Fruit fly (Drosophila melanogaster): ENCODE measurements around the gene CG7542.

CG7542 gene

dm6 chr3L:17532898-17533700 is 16.5 kb upstream of the CG7542 start (continued):
- peak; percentile 17 for TF ChIP-seq sqz (GFP tag; optimal IDR thresholded peaks at IDR 0.05)
- TF ChIP-seq ase (GFP tag; IDR thresholded peaks at IDR 0.05), result no peak
- TF ChIP-seq lola (GFP tag; optimal IDR thresholded peaks at IDR 0.05), result peak in 1 of 3 experiments; percentile 24
- no peak for TF ChIP-seq nerfin-2 (GFP tag; IDR thresholded peaks at IDR 0.05; ENCODE audit: partially characterized antibody)
- peak; percentile 2 for TF ChIP-seq pfk (GFP tag; optimal IDR thresholded peaks at IDR 0.05)
- TF ChIP-seq B-H2 (GFP tag; optimal IDR thresholded peaks at IDR 0.05), result no peak
- TF ChIP-seq zfh1 (GFP tag; IDR thresholded peaks at IDR 0.05), result peak; percentile 40; the same call in 2 of the 3 replicates
- TF ChIP-seq CG15011 (GFP tag; optimal IDR thresholded peaks at IDR 0.05), result no peak
- no peak for TF ChIP-seq Oaz (GFP tag; IDR thresholded peaks at IDR 0.05)
- peak; percentile 52 to 56 for TF ChIP-seq Hr51 (GFP tag; optimal IDR thresholded peaks at IDR 0.05)
- no peak for TF ChIP-seq knrl (GFP tag; IDR thresholded peaks at IDR 0.05; ENCODE audit: partially characterized antibody)
- no peak for TF ChIP-seq CTCF (GFP tag; optimal IDR thresholded peaks at IDR 0.05)
- TF ChIP-seq HLH3B (GFP tag; IDR thresholded peaks at IDR 0.05), result no peak
- TF ChIP-seq toy (GFP tag; IDR thresholded peaks at IDR 0.05), result no peak
- peak; percentile 14 for TF ChIP-seq emc (GFP tag; optimal IDR thresholded peaks at IDR 0.05)
- TF ChIP-seq Scr (GFP tag; IDR thresholded peaks at IDR 0.05; ENCODE audit: partially characterized antibody), result peak; percentile 30; the same call in 1 of the 2 replicates
- peak; percentile 93 for TF ChIP-seq CG10321 (GFP tag; IDR thresholded peaks at IDR 0.05)
- TF ChIP-seq CG7357 (GFP tag; IDR thresholded peaks at IDR 0.05), result no peak
- TF ChIP-seq twi (tag; optimal IDR thresholded peaks at IDR 0.05), result no peak
- TF ChIP-seq CG15514 (GFP tag; optimal IDR thresholded peaks at IDR 0.05), result peak; percentile 73
- peak; percentile 12 for TF ChIP-seq mam (GFP tag; optimal IDR thresholded peaks at IDR 0.05)
- peak; percentile 85 for TF ChIP-seq CG9797 (GFP tag; optimal IDR thresholded peaks at IDR 0.05)
- TF ChIP-seq Sry-β (GFP tag; optimal IDR thresholded peaks at IDR 0.05), result no peak
- no peak for TF ChIP-seq CG14965 (GFP tag; optimal IDR thresholded peaks at IDR 0.05; ENCODE audit: borderline replicate concordance)
- peak; percentile 70 for TF ChIP-seq CG2120 (GFP tag; optimal IDR thresholded peaks at IDR 0.05)
- no peak for TF ChIP-seq dimm (GFP tag; IDR thresholded peaks at IDR 0.05)
- 0 out of 3 replicates have a peak, but pooled peaks have one; percentile 7 for TF ChIP-seq CG16813 (GFP tag; IDR thresholded peaks at IDR 0.05; ENCODE audit: partially characterized antibody)
- no peak; the same call in 3 of the 4 replicates for TF ChIP-seq Gug (GFP tag; IDR thresholded peaks at IDR 0.05)
- peak; percentile 45 for TF ChIP-seq CG31224 (GFP tag; IDR thresholded peaks at IDR 0.05)
- no peak for TF ChIP-seq Rx (GFP tag; IDR thresholded peaks at IDR 0.05)
- TF ChIP-seq Deaf1 (tag; optimal IDR thresholded peaks at IDR 0.05), result peak; percentile 51
- TF ChIP-seq CG4404 (GFP tag; IDR thresholded peaks at IDR 0.05), result peak; percentile 18; the same call in 1 of the 2 replicates
- no peak for TF ChIP-seq CG10959 (GFP tag; IDR thresholded peaks at IDR 0.05)
- no peak for TF ChIP-seq gcm2 (GFP tag; optimal IDR thresholded peaks at IDR 0.05)
- peak; percentile 40; the same call in 1 of the 2 replicates for TF ChIP-seq E2f1 (GFP tag; IDR thresholded peaks at IDR 0.05)
- TF ChIP-seq pnt (GFP tag; optimal IDR thresholded peaks at IDR 0.05), result peak; percentile 4
- TF ChIP-seq Doc2 (GFP tag; IDR thresholded peaks at IDR 0.05), result no peak
- TF ChIP-seq shn (GFP tag; optimal IDR thresholded peaks at IDR 0.05), result peak; percentile 19
- TF ChIP-seq zfh2 (GFP tag; optimal IDR thresholded peaks at IDR 0.05), result peak; percentile 47
- 0 out of 2 replicates have a peak, but pooled peaks have one; percentile 35 for TF ChIP-seq ara (GFP tag; IDR thresholded peaks at IDR 0.05)
- TF ChIP-seq Ssrp (tag; optimal IDR thresholded peaks at IDR 0.05), result peak; percentile 5
- TF ChIP-seq PHDP (tag; optimal IDR thresholded peaks at IDR 0.05), result peak; percentile 21
- TF ChIP-seq CG11085 (GFP tag; IDR thresholded peaks at IDR 0.05), result no peak
- TF ChIP-seq CG17612 (GFP tag; IDR thresholded peaks at IDR 0.05), result no peak
- TF ChIP-seq CG10654 (GFP tag; optimal IDR thresholded peaks at IDR 0.05), result peak; percentile 2

Data from whole organism, embryonic.